Worm (Caenorhabditis elegans): Measurements from ENCODE around the gene F33G12.3.

The F33G12.3 gene

DNA sequence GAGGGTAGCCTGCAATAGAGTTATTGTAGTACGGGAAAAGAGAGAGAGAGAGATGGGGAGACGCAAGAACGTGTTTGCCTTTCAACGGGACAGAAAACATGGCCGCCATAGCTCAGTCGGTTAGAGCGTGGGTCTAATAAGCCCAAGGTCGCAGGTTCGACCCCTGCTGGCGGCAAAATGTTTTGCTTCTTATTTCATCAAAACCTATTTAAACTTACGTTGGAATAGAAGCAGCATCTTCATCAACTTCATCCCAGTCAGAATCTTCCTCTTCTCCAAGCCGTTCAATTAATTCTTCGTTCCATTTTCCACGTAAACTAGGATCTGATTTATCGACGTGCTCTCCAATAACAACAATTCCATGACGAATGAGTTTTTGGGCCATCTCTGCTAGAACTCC, 1.2 kb downstream of the F33G12.3 start (continued):
- TF ChIP-seq lin-14 (GFP tag; optimal IDR thresholded peaks at IDR 0.05) (peak; percentile 40), nhr-71 (tag; optimal IDR thresholded peaks at IDR 0.05) (peak; percentile 71), irx-1 (tag; optimal IDR thresholded peaks at IDR 0.05) (peak; percentile 24), hpl-2 (GFP tag; optimal IDR thresholded peaks at IDR 0.05) (no peak), alr-1 (tag; optimal IDR thresholded peaks at IDR 0.05; ENCODE audit: borderline replicate concordance) (no peak), lsy-2 (tag; optimal IDR thresholded peaks at IDR 0.05) (peak; percentile 50 to 73), fkh-8 (tag; optimal IDR thresholded peaks at IDR 0.05) (peak; percentile 48), tlp-1 (tag; optimal IDR thresholded peaks at IDR 0.05) (no peak)

DNA sequence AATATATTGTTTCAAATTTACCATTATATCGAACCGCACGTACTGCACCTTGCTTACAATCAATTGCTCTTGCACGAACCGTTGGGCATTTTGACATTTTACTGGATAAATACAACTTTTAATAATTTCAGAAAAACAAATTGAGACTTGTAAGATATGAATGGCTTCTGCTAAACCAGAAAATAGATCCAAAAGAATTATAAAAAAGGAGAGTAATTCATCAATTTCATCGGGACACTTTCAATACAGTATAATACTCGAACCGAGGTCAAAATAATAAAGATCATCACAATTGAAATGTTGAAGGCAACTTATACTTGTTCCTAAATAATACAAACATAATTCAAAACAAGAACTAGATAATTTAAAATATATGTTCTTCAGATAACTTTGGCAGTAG, 2.2 kb downstream of the F33G12.3 start, which contains the start of gene wdr-83:
Gene wdr-83 (minus strand): TSS at position 101 of the 400 bp plus-strand sequence.
- TF ChIP-seq zag-1 (tag; optimal IDR thresholded peaks at IDR 0.05) (no peak), nhr-47 (tag; optimal IDR thresholded peaks at IDR 0.05) (no peak), aly-2 (tag; optimal IDR thresholded peaks at IDR 0.05) (no peak)

DNA sequence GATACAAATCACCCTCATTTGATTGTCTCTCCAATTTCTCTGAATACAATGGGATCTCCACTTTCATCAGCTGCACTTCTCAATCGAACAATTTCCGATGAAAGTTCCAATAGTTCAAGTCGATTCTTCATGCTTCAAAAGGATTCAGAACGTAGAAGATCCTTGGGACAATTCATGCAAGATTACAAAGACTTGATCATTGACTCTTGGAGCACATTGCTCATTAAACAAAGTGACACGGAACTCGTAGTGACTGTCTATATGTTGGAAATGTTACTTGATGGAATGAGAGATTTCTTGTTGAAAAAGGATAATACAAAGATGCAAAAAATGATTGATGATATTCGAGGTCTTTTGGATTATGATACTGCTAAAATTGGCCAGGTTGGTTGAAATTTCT, 5.9 kb downstream of the F33G12.3 start:
- TF ChIP-seq Y116A8C.19 (tag; optimal IDR thresholded peaks at IDR 0.05; ENCODE audit: borderline replicate concordance): no peak
- no peak for TF ChIP-seq nhr-90 (tag; optimal IDR thresholded peaks at IDR 0.05; ENCODE audit: poor library complexity)
- TF ChIP-seq skn-1 (tag; optimal IDR thresholded peaks at IDR 0.05): no peak
- no peak for TF ChIP-seq hlh-4 (tag; optimal IDR thresholded peaks at IDR 0.05)
- TF ChIP-seq C34B4.2 (tag; optimal IDR thresholded peaks at IDR 0.05): no peak
- TF ChIP-seq efl-3 (GFP tag; optimal IDR thresholded peaks at IDR 0.05): no peak
- TF ChIP-seq F16B12.6 (tag; optimal IDR thresholded peaks at IDR 0.05): no peak
- no peak for TF ChIP-seq ceh-8 (GFP tag; optimal IDR thresholded peaks at IDR 0.05)
- no peak for TF ChIP-seq nhr-84 (tag; optimal IDR thresholded peaks at IDR 0.05)
- no peak for TF ChIP-seq zag-1 (tag; optimal IDR thresholded peaks at IDR 0.05)
- no peak for TF ChIP-seq lin-35 (GFP tag; optimal IDR thresholded peaks at IDR 0.05)
- TF ChIP-seq unc-30 (tag; optimal IDR thresholded peaks at IDR 0.05): no peak
- TF ChIP-seq hlh-17 (GFP tag; optimal IDR thresholded peaks at IDR 0.05; ENCODE audit: borderline replicate concordance): no peak
- TF ChIP-seq unc-86 (tag; optimal IDR thresholded peaks at IDR 0.05): no peak

ce11 chrII:5022381-5022855, 11.4 kb downstream of the F33G12.3 start, which contains the start of the genes nsy-1 and F59A6.13:
TSS of gene nsy-1 (plus strand) at chrII:5022757.
TSS of gene F59A6.13 (plus strand) at chrII:5022805.
- TF ChIP-seq irx-1 (tag; optimal IDR thresholded peaks at IDR 0.05) (no peak), ceh-82 (tag; optimal IDR thresholded peaks at IDR 0.05) (no peak), ces-1 (GFP tag; optimal IDR thresholded peaks at IDR 0.05) (no peak), nhr-20 (tag; optimal IDR thresholded peaks at IDR 0.05) (no peak), efl-1 (optimal IDR thresholded peaks at IDR 0.05) (no peak), efl-1 (GFP tag; optimal IDR thresholded peaks at IDR 0.05 in 1 of 2) (peak in 1 of 2 experiments; percentile 72), elt-2 (tag; optimal IDR thresholded peaks at IDR 0.05) (peak; percentile 97), elt-3 (tag; optimal IDR thresholded peaks at IDR 0.05) (no peak)

- TF ChIP-seq lin-39 (tag; optimal IDR thresholded peaks at IDR 0.05) (no peak), nhr-20 (tag; optimal IDR thresholded peaks at IDR 0.05) (no peak), efl-3 (GFP tag; optimal IDR thresholded peaks at IDR 0.05) (no peak), lin-15B (tag; optimal IDR thresholded peaks at IDR 0.05) (no peak), Y116A8C.19 (tag; optimal IDR thresholded peaks at IDR 0.05; ENCODE audit: borderline replicate concordance) (no peak), zip-4 (GFP tag; optimal IDR thresholded peaks at IDR 0.05) (no peak), tbx-2 (tag; optimal IDR thresholded peaks at IDR 0.05) (no peak), elt-3 (tag; optimal IDR thresholded peaks at IDR 0.05) (no peak), ceh-82 (tag; optimal IDR thresholded peaks at IDR 0.05) (no peak), nhr-11 (tag; optimal IDR thresholded peaks at IDR 0.05) (no peak), alr-1 (tag; optimal IDR thresholded peaks at IDR 0.05; ENCODE audit: borderline replicate concordance) (no peak), fkh-10 (GFP tag; optimal IDR thresholded peaks at IDR 0.05) (no peak), lin-14 (GFP tag; optimal IDR thresholded peaks at IDR 0.05) (peak; percentile 4), nhr-28 (tag; optimal IDR thresholded peaks at IDR 0.05) (no peak), blmp-1 (tag; optimal IDR thresholded peaks at IDR 0.05) (peak; percentile 35), dsc-1 (tag; optimal IDR thresholded peaks at IDR 0.05) (no peak), fos-1 (tag; optimal IDR thresholded peaks at IDR 0.05) (no peak), pax-3 (tag; optimal IDR thresholded peaks at IDR 0.05) (no peak), nhr-47 (tag; optimal IDR thresholded peaks at IDR 0.05) (no peak), nhr-90 (tag; optimal IDR thresholded peaks at IDR 0.05; ENCODE audit: poor library complexity) (no peak), nhr-237 (tag; optimal IDR thresholded peaks at IDR 0.05) (no peak), ceh-90 (tag; optimal IDR thresholded peaks at IDR 0.05) (no peak), ceh-88 (GFP tag; IDR thresholded peaks at IDR 0.05) (0 out of 2 replicates have a peak, but pooled peaks have one; percentile 10)
These were observed 12.3 kb downstream of the F33G12.3 start for ce11 chrII:5021518-5021917.

Data from whole organism, L1 larva.